Worm (Caenorhabditis elegans): Measurements from ENCODE around the gene T04C12.1.
A peak's percentile ranks its signal among the peaks of the same experiment; 100 is the strongest.

The T04C12.1 gene

DNA sequence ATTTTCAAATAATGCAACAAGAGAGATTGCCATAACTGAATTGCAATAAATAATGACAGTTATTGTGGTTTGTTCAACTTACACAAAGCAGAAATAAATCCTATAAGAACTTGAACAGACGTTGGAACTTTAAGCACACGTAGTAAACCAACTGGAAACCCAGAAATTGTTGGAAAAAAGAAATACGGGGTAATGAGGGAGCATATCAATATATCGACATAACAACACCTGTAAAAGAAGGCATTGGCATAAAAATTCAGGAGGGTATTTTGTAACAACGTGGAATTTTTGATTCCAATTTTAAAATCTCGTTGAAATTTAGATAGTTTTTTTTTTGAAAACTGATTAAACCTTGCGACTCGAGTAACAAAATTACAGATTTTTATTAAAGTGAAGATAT is 2.6 kb downstream of the T04C12.1 start:
- TF ChIP-seq dao-5 (tag; optimal IDR thresholded peaks at IDR 0.05): no peak
- TF ChIP-seq W03F9.2 (tag; optimal IDR thresholded peaks at IDR 0.05): no peak
- TF ChIP-seq him-1 (tag; optimal IDR thresholded peaks at IDR 0.05): no peak

ce11 chrV:11053827-11054226 is 5.2 kb downstream of the T04C12.1 start, which contains the start of gene T04C12.7:
Gene T04C12.7 (plus strand): TSS chrV:11054127.
- TF ChIP-seq dao-5 (tag; optimal IDR thresholded peaks at IDR 0.05): no peak
- TF ChIP-seq W03F9.2 (tag; optimal IDR thresholded peaks at IDR 0.05): no peak
- no peak for TF ChIP-seq him-1 (tag; optimal IDR thresholded peaks at IDR 0.05)

- no peak for TF ChIP-seq him-1 (tag; optimal IDR thresholded peaks at IDR 0.05)
- no peak for TF ChIP-seq W03F9.2 (tag; optimal IDR thresholded peaks at IDR 0.05)
- no peak for TF ChIP-seq dao-5 (tag; optimal IDR thresholded peaks at IDR 0.05)
Observed at ce11 chrV:11051921-11052320, 7.1 kb downstream of the T04C12.1 start, which contains the start of gene T04C12.33. Gene T04C12.33 (plus strand): TSS chrV:11052221.

ce11 chrV:11048678-11049077 is 10.4 kb downstream of the T04C12.1 start, which contains the start of gene srh-74:
Gene srh-74 (minus strand): TSS chrV:11048778.
- no peak for TF ChIP-seq dao-5 (tag; optimal IDR thresholded peaks at IDR 0.05)
- TF ChIP-seq W03F9.2 (tag; optimal IDR thresholded peaks at IDR 0.05): no peak
- TF ChIP-seq him-1 (tag; optimal IDR thresholded peaks at IDR 0.05): no peak

- TF ChIP-seq W03F9.2 (tag; optimal IDR thresholded peaks at IDR 0.05) (no peak), dao-5 (tag; optimal IDR thresholded peaks at IDR 0.05) (no peak), him-1 (tag; optimal IDR thresholded peaks at IDR 0.05) (no peak)
Observed at ce11 chrV:11046730-11047129, 12.3 kb downstream of the T04C12.1 start, which contains the start of gene dhs-18. Gene dhs-18 (minus strand): TSS chrV:11046833.

DNA sequence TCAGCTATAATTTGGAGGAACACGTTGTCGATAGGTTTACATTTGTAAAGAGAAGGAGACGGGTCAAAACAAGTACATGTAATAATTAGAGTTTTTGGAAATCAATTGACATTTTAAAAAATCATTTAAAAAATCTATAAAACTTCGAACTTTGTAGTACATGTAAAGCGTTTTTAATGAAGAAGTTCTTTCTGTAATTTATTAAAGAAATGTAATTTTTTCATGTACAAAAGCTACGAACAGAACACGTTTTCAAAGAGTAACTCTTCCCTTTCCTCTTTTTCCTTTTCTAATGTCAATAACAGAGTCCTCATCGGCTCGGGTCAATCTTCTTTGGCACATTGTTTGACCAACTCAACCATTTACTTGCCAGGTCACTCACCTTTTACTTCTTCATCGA is 15.3 kb downstream of the T04C12.1 start, which contains the start of gene C45B11.6:
C45B11.6 (plus strand) TSS at position 301 of the 400 bp plus-strand sequence.
- TF ChIP-seq W03F9.2 (tag; optimal IDR thresholded peaks at IDR 0.05) (no peak), him-1 (tag; optimal IDR thresholded peaks at IDR 0.05) (no peak), dao-5 (tag; optimal IDR thresholded peaks at IDR 0.05) (no peak)

DNA sequence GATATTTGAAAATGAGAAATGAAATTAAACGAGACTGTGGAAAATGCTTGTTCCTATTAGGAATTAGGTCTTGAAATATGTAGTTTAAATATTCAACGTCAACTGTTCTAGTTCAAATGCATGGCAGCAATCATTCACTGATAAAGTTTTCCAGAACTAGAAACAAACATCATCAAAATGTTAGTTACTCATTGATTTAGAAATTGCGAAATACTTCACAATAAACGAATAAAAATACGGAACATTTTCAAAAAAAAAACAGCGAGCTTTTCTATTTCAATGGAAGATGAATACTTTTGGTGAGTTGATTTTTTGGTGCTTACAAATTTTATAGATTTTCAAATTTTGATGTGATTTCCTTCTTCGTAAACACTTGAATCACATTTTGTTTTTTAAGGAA is 16.5 kb downstream of the T04C12.1 start, which contains the start of gene C45B11.2:
C45B11.2 (plus strand) TSS at position 173 of the 400 bp plus-strand sequence.
- TF ChIP-seq dao-5 (tag; optimal IDR thresholded peaks at IDR 0.05) (no peak), W03F9.2 (tag; optimal IDR thresholded peaks at IDR 0.05) (no peak), him-1 (tag; optimal IDR thresholded peaks at IDR 0.05) (no peak)

- TF ChIP-seq dao-5 (tag; optimal IDR thresholded peaks at IDR 0.05) (no peak), W03F9.2 (tag; optimal IDR thresholded peaks at IDR 0.05) (no peak), him-1 (tag; optimal IDR thresholded peaks at IDR 0.05) (no peak)
Observed at ce11 chrV:11041499-11041898, 17.6 kb downstream of the T04C12.1 start, which contains the start of gene C45B11.5. Gene C45B11.5 (plus strand): TSS chrV:11041799.

- TF ChIP-seq dao-5 (tag; optimal IDR thresholded peaks at IDR 0.05) (no peak), W03F9.2 (tag; optimal IDR thresholded peaks at IDR 0.05) (no peak), him-1 (tag; optimal IDR thresholded peaks at IDR 0.05) (no peak)
Observed at ce11 chrV:11040473-11040872, 18.6 kb downstream of the T04C12.1 start, which contains the start of gene C45B11.8. Gene C45B11.8 (plus strand): TSS chrV:11040773.

ce11 chrV:11040020-11040419 is 19.0 kb downstream of the T04C12.1 start, which contains the start of gene C45B11.9:
Gene C45B11.9 (plus strand): TSS chrV:11040320.
- TF ChIP-seq him-1 (tag; optimal IDR thresholded peaks at IDR 0.05) (no peak), dao-5 (tag; optimal IDR thresholded peaks at IDR 0.05) (no peak), W03F9.2 (tag; optimal IDR thresholded peaks at IDR 0.05) (no peak)

DNA sequence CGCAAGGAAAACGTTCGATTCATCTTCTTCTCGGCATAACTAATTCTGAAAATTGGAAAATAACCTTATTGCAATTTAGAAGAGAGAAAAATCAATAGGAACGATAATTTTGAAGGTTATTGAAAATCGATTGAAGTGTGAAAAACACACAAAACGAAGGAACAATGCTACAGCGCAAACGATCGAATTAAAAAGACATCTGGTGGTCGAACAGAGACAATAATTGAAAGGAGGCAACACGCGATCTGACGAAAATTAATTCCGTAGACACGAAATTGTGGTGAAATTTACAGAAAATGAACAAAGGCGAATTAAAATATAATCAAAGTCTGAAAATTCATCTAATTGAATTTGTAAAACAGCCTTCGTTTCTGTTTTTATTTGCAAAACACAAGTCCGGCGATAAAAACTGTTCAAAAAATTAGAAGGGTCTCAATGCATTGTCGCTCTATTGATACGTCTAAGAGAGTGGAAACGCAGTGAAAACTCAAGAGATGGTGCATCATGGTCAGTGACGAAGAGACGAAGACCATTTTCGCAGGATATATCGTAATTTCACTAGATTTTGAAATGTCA is 19.6 kb downstream of the T04C12.1 start, which contains the start of gene pak-2:
pak-2 (minus strand) TSS at position 51 of the 576 bp plus-strand sequence.
- TF ChIP-seq W03F9.2 (tag; optimal IDR thresholded peaks at IDR 0.05) (peak; percentile 52), him-1 (tag; optimal IDR thresholded peaks at IDR 0.05) (peak; percentile 55), dao-5 (tag; optimal IDR thresholded peaks at IDR 0.05) (no peak)

DNA sequence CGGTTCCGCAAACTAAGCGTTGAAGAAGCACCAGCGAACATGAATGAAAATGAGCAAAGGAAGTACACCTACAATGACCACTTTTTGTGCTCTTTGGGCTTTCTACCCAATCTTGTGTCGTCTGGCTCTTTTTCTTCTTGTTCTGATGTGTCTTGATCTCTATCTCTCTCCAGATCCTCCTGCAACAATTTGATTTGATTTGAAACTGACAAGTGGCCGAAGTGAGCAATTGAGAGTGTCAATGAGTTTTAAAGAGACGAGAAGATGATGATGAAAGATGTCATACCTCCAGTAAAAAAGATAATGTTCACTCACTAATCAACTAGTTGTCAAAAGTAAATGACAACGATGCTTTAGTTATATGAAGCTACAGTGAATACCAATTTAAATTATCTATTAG is 24.3 kb downstream of the T04C12.1 start, which contains the start of gene pptr-2:
pptr-2 (minus strand) TSS at position 184 of the 400 bp plus-strand sequence.
- TF ChIP-seq dao-5 (tag; optimal IDR thresholded peaks at IDR 0.05): no peak
- no peak for TF ChIP-seq W03F9.2 (tag; optimal IDR thresholded peaks at IDR 0.05)
- no peak for TF ChIP-seq him-1 (tag; optimal IDR thresholded peaks at IDR 0.05)

- TF ChIP-seq him-1 (tag; optimal IDR thresholded peaks at IDR 0.05): no peak
- TF ChIP-seq W03F9.2 (tag; optimal IDR thresholded peaks at IDR 0.05): no peak
- TF ChIP-seq dao-5 (tag; optimal IDR thresholded peaks at IDR 0.05): no peak
Observed at ce11 chrV:11033241-11033640, 25.8 kb downstream of the T04C12.1 start.

DNA sequence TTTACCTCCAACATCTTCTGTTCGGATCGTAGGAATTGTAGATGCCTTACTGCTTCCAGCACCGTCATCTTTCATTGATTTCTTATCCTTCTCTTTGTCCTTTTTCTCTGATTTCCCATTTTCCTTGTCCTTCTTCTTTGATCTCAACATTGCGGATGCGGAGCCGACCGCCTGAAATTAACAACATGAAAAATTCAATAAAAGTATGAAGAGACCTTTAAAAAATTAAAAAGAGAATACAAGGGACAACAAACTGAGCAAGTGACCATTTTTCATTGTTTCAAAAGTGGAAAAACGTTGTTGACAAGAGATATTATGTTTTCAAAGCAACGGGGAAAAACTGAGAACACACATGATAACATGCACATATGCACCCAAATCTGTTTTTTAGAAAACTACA is 28.4 kb downstream of the T04C12.1 start:
- TF ChIP-seq him-1 (tag; optimal IDR thresholded peaks at IDR 0.05) (no peak), dao-5 (tag; optimal IDR thresholded peaks at IDR 0.05) (no peak), W03F9.2 (tag; optimal IDR thresholded peaks at IDR 0.05) (no peak)
